Worm (Caenorhabditis elegans) whole organism, L4/young adult: Measurements from ENCODE around the gene B0395.3.
A peak's percentile ranks its signal among the peaks of the same experiment; 100 is the strongest.

ENCODE experiments used
- W03F9.2 ChIP-seq: fragments of 150-350 bp; optimal IDR thresholded peaks from 2 replicates; lab custom pipeline; 2014; ENCODE audit warnings: missing biosample characterization, missing genetic modification characterization
- dao-5 ChIP-seq: sonication (generic microtip); optimal IDR thresholded peaks from 2 replicates; lab custom pipeline; 2016; ENCODE audit warnings: missing genotype, missing genetic modification characterization, moderate library complexity, missing compliant biosample characterization
- him-1 ChIP-seq: sonication (generic microtip); optimal IDR thresholded peaks from 2 replicates; lab custom pipeline; 2016; ENCODE audit warnings: missing genotype, missing genetic modification reagents, missing genetic modification characterization, missing compliant biosample characterization

Gene B0395.3

DNA sequence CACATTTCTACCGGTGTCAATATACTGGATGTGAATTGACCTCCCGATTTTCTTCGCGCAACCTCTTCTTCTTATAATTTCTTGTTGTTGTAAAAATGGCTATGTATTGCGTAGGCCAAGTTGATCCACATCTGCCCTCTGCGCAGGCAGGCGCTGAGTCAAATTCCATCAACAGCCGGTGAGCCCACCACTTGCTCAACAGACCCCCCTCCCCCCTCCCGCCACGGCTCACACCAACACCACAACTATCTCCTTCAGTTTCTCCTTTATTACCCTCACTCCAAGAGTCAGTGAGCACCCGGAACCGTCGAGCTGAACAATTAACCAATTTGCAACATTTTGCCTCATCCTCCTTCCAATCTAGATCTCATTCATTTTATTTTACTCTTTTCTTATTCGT is 4.3 kb upstream of the B0395.3 start:
- TF ChIP-seq him-1 (no peak), dao-5 (no peak), W03F9.2 (tag; lab: Kevin White, UChicago) (no peak)

DNA sequence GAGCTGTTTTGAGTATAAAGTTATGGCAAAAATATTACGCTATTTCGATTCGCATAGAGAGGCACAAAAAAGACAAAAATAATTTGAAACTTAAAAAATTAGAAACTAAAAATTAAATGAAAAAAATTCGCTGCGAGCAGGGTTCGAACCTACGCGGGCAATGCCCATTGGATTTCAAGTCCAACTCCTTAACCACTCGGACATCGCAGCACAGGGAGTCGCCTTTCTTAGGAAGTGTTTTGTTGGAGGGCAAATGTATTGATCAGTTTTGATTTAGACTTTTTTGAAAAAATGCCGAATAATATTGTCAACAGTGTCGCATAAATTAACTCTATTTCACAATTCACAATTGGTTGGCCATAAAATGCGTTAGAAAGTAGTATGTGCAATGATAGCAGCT is 2.4 kb upstream of the B0395.3 start:
- TF ChIP-seq dao-5 (no peak), him-1 (no peak), W03F9.2 (tag; lab: Kevin White, UChicago) (no peak)

DNA sequence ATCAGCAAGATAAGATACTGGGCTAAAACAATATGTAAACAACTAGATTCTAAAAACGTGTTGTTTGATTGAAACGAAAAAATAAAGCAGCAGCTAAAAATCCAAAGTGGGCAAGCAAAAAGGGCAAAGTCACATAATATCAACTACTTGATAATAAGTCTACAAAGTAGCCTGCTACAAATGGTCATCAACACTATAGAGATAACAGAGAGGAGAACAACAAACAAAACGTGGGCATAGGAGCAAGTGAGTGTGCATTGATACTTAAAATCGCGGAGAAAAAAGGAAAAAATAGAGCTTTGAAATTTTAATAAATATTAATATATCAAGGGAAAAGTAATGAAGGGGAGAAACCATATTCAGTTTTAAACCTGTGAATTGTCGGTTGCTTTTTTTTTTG is 1.8 kb upstream of the B0395.3 start:
- TF ChIP-seq W03F9.2 (tag; lab: Kevin White, UChicago) (no peak), dao-5 (no peak), him-1 (no peak)

DNA sequence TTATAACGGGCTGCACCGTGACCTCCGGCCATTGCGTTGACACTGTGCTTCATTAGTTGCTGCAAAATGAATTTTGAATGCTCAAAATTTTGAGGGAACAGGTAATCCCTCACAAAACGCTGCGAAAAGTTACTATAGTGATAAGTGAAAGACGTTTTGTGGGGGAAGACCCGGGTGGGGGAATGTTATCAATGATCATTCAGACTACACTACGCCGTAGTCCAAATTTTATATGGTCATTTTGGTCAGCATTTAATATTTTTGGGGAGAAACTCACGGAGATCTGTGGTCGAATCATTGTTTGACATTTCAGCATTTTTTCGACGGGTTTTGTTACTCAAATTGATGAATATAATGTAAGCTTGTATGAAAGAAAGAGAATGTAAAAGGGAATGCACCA is 884 bp downstream of the B0395.3 start:
- TF ChIP-seq W03F9.2 (tag; lab: Kevin White, UChicago) (no peak), him-1 (no peak), dao-5 (no peak)

DNA sequence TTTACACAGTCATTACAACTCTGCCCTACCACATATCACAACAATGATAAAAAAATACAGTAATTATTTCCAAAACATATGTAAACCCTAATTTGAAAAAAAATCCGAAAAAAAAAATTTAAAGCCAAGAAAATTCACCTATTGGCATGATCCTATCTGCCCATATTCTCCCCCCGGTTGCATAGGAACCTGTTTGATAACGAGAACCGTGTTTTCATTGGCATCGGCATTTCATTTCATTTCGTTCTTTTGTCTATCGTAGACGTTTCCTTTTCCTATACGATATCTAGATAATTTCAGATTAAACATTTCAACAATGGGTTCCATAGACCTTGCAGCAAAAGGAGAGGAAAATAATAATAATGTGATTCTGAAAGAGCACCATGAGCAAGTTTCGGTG is 9.6 kb downstream of the B0395.3 start, which contains the start of gene mboa-1:
TSS of gene mboa-1 (plus strand) at position 301 of the 400 bp plus-strand sequence.
- no peak for TF ChIP-seq him-1
- TF ChIP-seq dao-5 = no peak
- TF ChIP-seq W03F9.2 (tag; lab: Kevin White, UChicago) = no peak

DNA sequence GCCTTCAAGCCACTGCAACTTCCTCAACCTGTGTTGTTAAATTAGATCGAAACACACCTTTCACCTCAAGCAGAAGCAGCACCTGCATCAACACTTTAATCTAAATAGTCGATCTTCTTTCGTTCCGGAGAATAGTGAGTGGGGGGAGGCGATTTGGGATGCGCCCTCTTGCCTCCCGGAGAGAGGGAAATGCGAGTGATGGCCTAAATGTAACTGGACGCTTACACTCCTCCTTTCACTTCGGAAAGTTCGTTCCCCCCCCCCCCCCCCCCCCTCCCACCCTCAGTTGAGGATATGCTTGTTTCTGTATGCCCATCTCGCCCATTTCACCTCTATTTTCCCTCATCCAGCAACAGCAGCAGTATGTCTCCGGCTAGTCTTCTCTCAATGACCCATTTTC is 11.1 kb downstream of the B0395.3 start:
- no peak for TF ChIP-seq dao-5
- TF ChIP-seq W03F9.2 (tag; lab: Kevin White, UChicago) = no peak
- no peak for TF ChIP-seq him-1

DNA sequence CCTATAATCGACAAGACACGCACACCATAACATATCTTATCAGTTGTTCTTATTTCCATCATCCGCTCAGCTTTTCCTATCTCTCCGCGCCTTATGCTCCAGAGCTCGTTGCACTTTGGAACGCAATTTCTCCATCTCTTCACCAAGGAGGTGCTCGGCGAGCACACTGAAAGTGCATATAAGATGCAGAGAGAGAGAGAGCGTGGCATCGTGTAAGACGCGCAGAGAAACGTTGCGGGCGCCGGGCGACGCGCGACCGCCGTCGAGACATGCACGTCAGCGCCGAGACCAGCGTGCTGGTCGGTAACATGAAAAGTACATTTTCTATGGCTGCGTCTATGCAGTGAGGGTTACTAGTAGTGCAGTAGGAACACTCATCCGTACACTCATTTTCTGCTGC is 15.5 kb downstream of the B0395.3 start:
- peak; percentile 50 for TF ChIP-seq him-1
- TF ChIP-seq W03F9.2 (tag; lab: Kevin White, UChicago) = no peak

DNA sequence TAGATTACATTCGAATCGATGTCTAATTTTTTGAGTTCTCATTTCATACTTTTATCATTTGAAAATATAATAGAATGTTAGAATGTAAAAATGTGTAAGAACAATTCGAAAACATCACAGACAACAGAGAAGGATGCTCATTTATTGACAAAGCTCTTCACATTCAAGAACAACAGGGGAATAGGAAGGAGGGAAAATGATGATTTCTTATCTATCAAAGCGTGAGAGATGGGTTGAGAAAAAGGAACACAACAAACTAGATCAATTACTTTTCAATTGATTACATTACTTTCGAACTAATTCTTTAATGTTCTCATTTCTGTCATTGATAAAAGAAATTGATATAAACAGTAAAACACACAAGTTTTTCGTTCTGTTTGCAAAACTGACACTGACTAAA is 23.3 kb downstream of the B0395.3 start, which contains the start of the genes VB0395L.1 and nhx-1:
TSS of gene VB0395L.1 (minus strand) at position 186 of the 400 bp plus-strand sequence.
TSS of gene nhx-1 (plus strand) at position 326 of the 400 bp plus-strand sequence.
- TF ChIP-seq him-1 = no peak
- TF ChIP-seq dao-5 = no peak
- no peak for TF ChIP-seq W03F9.2 (tag; lab: Kevin White, UChicago)

DNA sequence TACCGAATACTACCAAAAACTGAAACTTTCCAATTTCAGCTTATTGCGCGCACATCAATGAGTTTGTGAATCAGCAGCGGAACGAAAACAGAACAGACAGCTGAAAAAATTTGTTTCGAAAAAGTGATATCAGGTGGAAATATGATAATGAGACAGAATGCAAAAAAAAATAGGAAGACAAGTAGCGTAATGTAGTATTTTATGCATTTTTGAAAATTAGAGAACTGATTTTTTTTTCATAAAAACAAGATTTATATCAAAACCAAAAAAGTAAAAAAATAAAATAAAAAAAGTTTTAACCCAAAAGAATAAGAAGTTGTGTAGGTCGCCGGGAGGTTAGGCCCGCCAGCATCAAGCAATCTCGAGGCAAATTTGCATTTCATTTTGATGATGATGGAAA is 33.5 kb downstream of the B0395.3 start, which contains the start of gene C09G1.4:
TSS of gene C09G1.4 (minus strand) at position 101 of the 400 bp plus-strand sequence.
- TF ChIP-seq W03F9.2 (tag; lab: Kevin White, UChicago) (no peak), him-1 (no peak), dao-5 (no peak)

DNA sequence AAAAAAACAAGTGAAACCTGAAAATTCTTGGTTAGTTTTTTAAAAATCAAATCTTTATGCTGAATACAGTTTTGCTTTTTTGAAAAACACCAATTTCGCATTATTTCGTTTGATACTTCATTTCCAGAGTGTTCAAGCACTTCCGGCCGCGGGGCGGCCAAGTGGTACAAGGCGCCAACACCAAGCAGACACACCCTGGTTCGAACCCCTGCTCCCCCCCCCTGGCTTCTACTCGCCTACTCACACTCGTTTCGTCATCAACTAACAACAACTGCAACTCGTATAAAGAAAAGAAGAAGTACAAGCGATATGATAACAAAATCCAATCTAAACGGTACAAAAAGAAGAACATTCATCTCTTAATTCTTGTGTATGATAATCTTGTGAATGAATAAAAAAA is 37.3 kb downstream of the B0395.3 start:
- TF ChIP-seq W03F9.2 (tag; lab: Kevin White, UChicago) (no peak), him-1 (no peak), dao-5 (no peak)

DNA sequence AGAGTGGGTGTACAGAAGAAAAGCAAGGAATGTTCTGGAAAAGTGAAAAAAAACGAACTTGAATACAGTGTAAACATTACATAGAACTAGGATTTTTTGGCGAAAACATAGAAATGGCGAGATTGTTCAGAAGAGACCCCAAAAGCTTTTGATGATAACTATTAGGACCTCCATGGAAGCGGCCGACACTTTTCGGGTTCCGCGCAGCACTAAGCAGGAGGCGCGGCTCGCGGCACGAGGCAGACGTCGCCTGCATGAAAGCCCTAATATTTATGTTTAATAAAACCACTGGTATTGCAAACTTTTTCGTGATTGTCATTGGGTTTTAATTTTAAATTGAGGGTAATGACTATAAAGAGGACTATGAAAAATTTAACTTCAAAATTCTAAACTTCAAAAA is 42.1 kb downstream of the B0395.3 start:
- no peak for TF ChIP-seq dao-5
- no peak for TF ChIP-seq W03F9.2 (tag; lab: Kevin White, UChicago)
- no peak for TF ChIP-seq him-1

DNA sequence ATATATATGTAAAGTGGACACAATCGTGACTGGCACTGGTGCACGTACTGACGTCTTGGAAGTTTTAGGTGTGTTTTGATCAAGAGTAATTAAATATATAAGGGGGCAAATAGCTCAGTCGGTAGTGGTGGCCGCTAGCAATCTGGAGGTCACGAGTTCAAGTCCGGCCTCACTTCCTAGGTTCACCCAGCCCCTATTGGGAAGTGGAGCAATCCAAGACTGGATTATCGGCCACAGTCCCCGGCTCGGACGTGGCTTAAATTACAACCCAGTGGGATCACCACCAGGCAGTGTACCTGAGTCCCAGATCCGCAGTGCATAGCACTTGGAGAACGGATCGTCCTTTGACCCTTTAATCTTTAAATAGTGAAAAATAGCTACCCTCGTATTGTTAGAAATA is 42.9 kb downstream of the B0395.3 start:
- TF ChIP-seq dao-5 (no peak), him-1 (no peak), W03F9.2 (tag; lab: Kevin White, UChicago) (no peak)

DNA sequence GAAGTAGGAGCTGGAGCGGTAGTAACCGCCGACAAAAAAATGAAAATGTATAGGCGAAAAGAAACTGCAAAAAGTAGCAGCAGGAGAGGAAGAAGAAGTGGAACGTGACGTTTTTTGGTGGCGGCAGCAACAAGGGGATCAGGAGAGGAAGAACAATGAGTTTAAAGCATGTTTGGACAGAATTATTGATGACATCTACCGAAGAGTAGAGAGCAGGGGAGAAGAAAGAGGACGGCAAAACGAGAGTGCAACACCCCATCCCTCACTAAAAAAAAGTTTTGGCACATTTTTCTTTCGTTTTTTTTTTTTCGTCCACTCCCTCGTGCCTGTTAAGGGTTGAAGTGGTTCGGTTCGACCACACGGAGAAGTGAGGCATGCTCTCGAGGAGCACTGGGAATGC is 46.1 kb downstream of the B0395.3 start:
- no peak for TF ChIP-seq W03F9.2 (tag; lab: Kevin White, UChicago)
- TF ChIP-seq him-1 = no peak
- TF ChIP-seq dao-5 = no peak

DNA sequence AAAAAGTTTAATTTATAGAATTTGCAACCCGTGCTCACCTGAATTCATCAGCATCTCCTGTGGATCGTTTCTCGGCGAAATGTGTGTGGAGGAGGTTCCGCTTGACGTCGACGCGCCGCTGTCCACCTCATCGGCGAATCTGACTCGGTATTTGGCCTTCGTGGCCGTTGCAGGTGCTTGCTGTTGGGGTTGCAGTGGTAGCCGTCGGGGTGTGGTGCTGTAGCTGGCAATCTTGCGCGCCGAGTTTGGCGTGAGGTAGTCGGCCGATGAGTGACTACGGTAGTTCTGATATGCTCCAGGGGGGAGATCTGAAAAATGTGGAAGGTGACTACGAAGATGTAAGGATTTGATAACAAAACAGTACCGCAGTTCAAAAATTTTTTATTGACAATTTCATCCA is 47.3 kb downstream of the B0395.3 start:
- TF ChIP-seq him-1 (no peak), dao-5 (no peak), W03F9.2 (tag; lab: Kevin White, UChicago) (no peak)

DNA sequence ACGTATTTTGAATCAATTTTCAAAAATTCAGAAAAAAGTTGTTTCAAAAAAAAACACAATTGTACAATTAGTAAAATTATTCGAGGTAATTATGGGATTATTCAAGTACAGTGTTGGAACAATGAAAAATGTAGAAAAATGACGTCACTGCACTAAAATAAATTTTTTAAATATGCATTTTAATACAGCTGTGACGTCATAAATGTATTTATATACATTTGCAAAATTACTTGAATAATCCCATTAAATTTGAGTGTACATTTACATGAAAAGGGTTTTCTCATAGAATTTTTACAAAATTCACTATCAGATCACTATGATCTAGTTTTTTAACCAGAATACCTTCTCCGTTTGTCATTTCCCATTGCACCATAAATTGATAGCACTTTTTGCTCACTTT is 51.5 kb downstream of the B0395.3 start:
- TF ChIP-seq him-1 (no peak), dao-5 (no peak), W03F9.2 (tag; lab: Kevin White, UChicago) (no peak)
